Fruit fly (Drosophila melanogaster) whole organism, wandering third instar larva: Measurements from ENCODE around the gene trn.

Source experiments
- CG32264 ChIP-seq: fragments of 200-800 bp; sonication (Bioruptor generic); optimal IDR thresholded peaks from 2 replicates; lab custom pipeline; 2016; ENCODE audit warnings: missing biosample characterization, missing genetic modification characterization
- CG9705 ChIP-seq: fragments of 200-800 bp; sonication (Bioruptor generic); optimal IDR thresholded peaks from 2 replicates; lab custom pipeline; 2018; ENCODE audit warnings: missing biosample characterization, mild to moderate bottlenecking, missing genetic modification characterization
- CrebA ChIP-seq: fragments of 200-800 bp; sonication (Bioruptor generic); optimal IDR thresholded peaks from 2 replicates; lab custom pipeline; 2016; ENCODE audit warnings: missing biosample characterization, mild to moderate bottlenecking, missing genetic modification characterization, borderline replicate concordance
- Dfd ChIP-seq: fragments of >200 bp; optimal IDR thresholded peaks from 2 replicates; lab custom pipeline; 2017; ENCODE audit warnings: missing biosample characterization, missing genetic modification characterization
- Dif ChIP-seq: fragments of 200-275, 200-300 bp; sonication (Bioruptor generic); optimal IDR thresholded peaks from 2 replicates; lab custom pipeline; 2018; ENCODE audit warnings: missing biosample characterization, missing genetic modification characterization; ENCODE audit not compliant: partially characterized antibody
- GATAd ChIP-seq: sonication (Bioruptor generic); optimal IDR thresholded peaks from 2 replicates; lab custom pipeline; 2016; ENCODE audit warnings: missing biosample characterization, missing genetic modification characterization
- Hnf4 ChIP-seq: fragments of 200-800 bp; sonication (Bioruptor generic); optimal IDR thresholded peaks from 2 replicates; lab custom pipeline; 2016; ENCODE audit warnings: missing biosample characterization, mild to moderate bottlenecking, missing genetic modification characterization
- Hr78 ChIP-seq: fragments of >200 bp; optimal IDR thresholded peaks from 2 replicates; lab custom pipeline; 2017; ENCODE audit warnings: missing biosample characterization, missing genetic modification characterization
- Hr83 ChIP-seq: fragments of 200-300 bp; sonication (Bioruptor generic); optimal IDR thresholded peaks from 2 replicates; lab custom pipeline; 2016; ENCODE audit warnings: missing biosample characterization, mild to moderate bottlenecking, missing genetic modification characterization, moderate library complexity; ENCODE audit not compliant: poor library complexity, severe bottlenecking
- Jra ChIP-seq: sonication (Bioruptor generic); optimal IDR thresholded peaks from 2 replicates; lab custom pipeline; 2016; ENCODE audit warnings: missing biosample characterization, missing genetic modification characterization
- Mio ChIP-seq: sonication (Bioruptor generic); optimal IDR thresholded peaks from 2 replicates; lab custom pipeline; 2016; ENCODE audit warnings: missing biosample characterization, missing genetic modification characterization
- N ChIP-seq: fragments of >200 bp; optimal IDR thresholded peaks from 2 replicates; lab custom pipeline; 2018; ENCODE audit warnings: missing biosample characterization, missing external identifiers, missing genetic modification characterization
- OdsH ChIP-seq: fragments of 200-800 bp; sonication (Bioruptor generic); optimal IDR thresholded peaks from 2 replicates; lab custom pipeline; 2016; ENCODE audit warnings: missing biosample characterization, mild to moderate bottlenecking, missing genetic modification characterization
- Rel ChIP-seq, 2 experiments: fragments of 200-800 bp; sonication (Bioruptor generic) in 1 of 2; optimal IDR thresholded peaks; 2 replicates in 1 of 2; 3 replicates in 1 of 2; lab custom pipeline; 2016 to 2019; ENCODE audit warnings: mild to moderate bottlenecking in 2 of 2, missing biosample characterization in 2 of 2, missing genetic modification characterization in 2 of 2, moderate library complexity in 1 of 2
- Sp1 ChIP-seq: fragments of 200-800 bp; sonication (Bioruptor generic); optimal IDR thresholded peaks from 3 replicates; lab custom pipeline; 2019; ENCODE audit warnings: missing biosample characterization, mild to moderate bottlenecking, missing genetic modification characterization, moderate library complexity
- Vsx2 ChIP-seq: fragments of 200-300, 225-300 bp; sonication (Bioruptor generic); optimal IDR thresholded peaks from 2 replicates; lab custom pipeline; 2018; ENCODE audit warnings: missing biosample characterization, missing genetic modification characterization; ENCODE audit not compliant: partially characterized antibody
- br ChIP-seq: fragments of 200-800 bp; sonication (Bioruptor generic); optimal IDR thresholded peaks from 2 replicates; lab custom pipeline; 2016; ENCODE audit warnings: missing biosample characterization, missing genetic modification characterization
- brk ChIP-seq: fragments of 200-800 bp; sonication (Bioruptor generic); optimal IDR thresholded peaks from 2 replicates; lab custom pipeline; 2016; ENCODE audit warnings: missing biosample characterization, mild to moderate bottlenecking, missing genetic modification characterization
- dl ChIP-seq, 2 experiments: fragments of 175-275, 200-275 bp in 1 of 2; fragments of 200-275 bp in 1 of 2; sonication (Bioruptor generic); optimal IDR thresholded peaks; lab custom pipeline; 2018; ENCODE audit warnings: mild to moderate bottlenecking in 2 of 2, missing biosample characterization in 2 of 2, missing genetic modification characterization in 2 of 2, moderate library complexity in 2 of 2; ENCODE audit not compliant: partially characterized antibody in 2 of 2, insufficient read depth in 1 of 2
- dsf ChIP-seq: sonication (Bioruptor generic); optimal IDR thresholded peaks from 2 replicates; lab custom pipeline; 2016; ENCODE audit warnings: missing biosample characterization, missing genetic modification characterization, borderline replicate concordance
- ey ChIP-seq: fragments of 200-800 bp; sonication (Bioruptor generic); optimal IDR thresholded peaks from 2 replicates; lab custom pipeline; 2016; ENCODE audit warnings: missing biosample characterization, missing genetic modification characterization
- fru ChIP-seq: fragments of 200-800 bp; sonication (Bioruptor generic); optimal IDR thresholded peaks from 3 replicates; lab custom pipeline; 2016; ENCODE audit warnings: missing biosample characterization, mild to moderate bottlenecking, missing genetic modification characterization
- h ChIP-seq: fragments of 200-800 bp; sonication (Bioruptor generic); optimal IDR thresholded peaks from 3 replicates; lab custom pipeline; 2016; ENCODE audit warnings: missing biosample characterization, mild to moderate bottlenecking, missing genetic modification characterization
- jim ChIP-seq: fragments of 175-275, 200-325 bp; sonication (Bioruptor generic); optimal IDR thresholded peaks from 2 replicates; lab custom pipeline; 2016; ENCODE audit warnings: missing biosample characterization, mild to moderate bottlenecking, missing genetic modification characterization
- lola ChIP-seq: fragments of >200 bp; optimal IDR thresholded peaks from 2 replicates; lab custom pipeline; 2017; ENCODE audit warnings: missing biosample characterization, missing genetic modification characterization
- pan ChIP-seq: fragments of >200 bp; optimal IDR thresholded peaks from 2 replicates; lab custom pipeline; 2017
- psq ChIP-seq: fragments of 200-800 bp; sonication (Bioruptor generic); optimal IDR thresholded peaks from 3 replicates; lab custom pipeline; 2017; ENCODE audit warnings: missing biosample characterization, mild to moderate bottlenecking, missing genetic modification characterization, moderate library complexity
- rgr ChIP-seq: fragments of 200-800 bp; sonication (Bioruptor generic); optimal IDR thresholded peaks from 3 replicates; lab custom pipeline; 2016; ENCODE audit warnings: missing biosample characterization, mild to moderate bottlenecking, missing genetic modification characterization
- sage ChIP-seq: fragments of 200-800 bp; sonication (Bioruptor generic); optimal IDR thresholded peaks from 2 replicates; lab custom pipeline; 2016; ENCODE audit warnings: missing biosample characterization, mild to moderate bottlenecking, missing genetic modification characterization
- sv ChIP-seq: fragments of 200-800 bp; sonication (Bioruptor generic); optimal IDR thresholded peaks from 3 replicates; lab custom pipeline; 2016; ENCODE audit warnings: missing biosample characterization, missing genetic modification characterization
- tai ChIP-seq: sonication (Bioruptor generic); optimal IDR thresholded peaks from 2 replicates; lab custom pipeline; 2016; ENCODE audit warnings: missing biosample characterization, missing genetic modification characterization
- usp ChIP-seq: fragments of >200 bp; optimal IDR thresholded peaks from 2 replicates; lab custom pipeline; 2017; ENCODE audit warnings: missing biosample characterization, missing genetic modification characterization

trn gene

dm6 chr3L:13064935-13065334 is 49.1 kb upstream of the trn start:
- TF ChIP-seq Dfd (peak; percentile 84), Hnf4 (GFP tag; lab: Kevin White, UChicago) (no peak), usp (GFP tag; lab: Kevin White, UChicago) (no peak), GATAd (GFP tag; lab: Kevin White, UChicago) (no peak)
- TF ChIP-seq, all 38 proteins: peak for 1

- TF ChIP-seq Hnf4 (GFP tag; lab: Kevin White, UChicago) (no peak), Rel (GFP tag; optimal IDR thresholded peaks at IDR 0.05; lab: Kevin White, UChicago) (no peak), Rel (tag; optimal IDR thresholded peaks at IDR 0.05; lab: Kevin White, UChicago) (no peak), OdsH (GFP tag; lab: Kevin White, UChicago) (no peak), dl (GFP tag; optimal IDR thresholded peaks at IDR 0.05; lab: Kevin White, UChicago; ENCODE audit: insufficient read depth in 1 of 2, partially characterized antibody in 2 of 2) (no peak), ey (GFP tag; lab: Kevin White, UChicago) (no peak)
Measured at dm6 chr3L:13065619-13066018, 48.5 kb upstream of the trn start.

- no peak for TF ChIP-seq OdsH (GFP tag; lab: Kevin White, UChicago)
- TF ChIP-seq Hr83 (GFP tag; lab: Kevin White, UChicago), result no peak
Measured at dm6 chr3L:13066220-13066619, 47.9 kb upstream of the trn start.

DNA sequence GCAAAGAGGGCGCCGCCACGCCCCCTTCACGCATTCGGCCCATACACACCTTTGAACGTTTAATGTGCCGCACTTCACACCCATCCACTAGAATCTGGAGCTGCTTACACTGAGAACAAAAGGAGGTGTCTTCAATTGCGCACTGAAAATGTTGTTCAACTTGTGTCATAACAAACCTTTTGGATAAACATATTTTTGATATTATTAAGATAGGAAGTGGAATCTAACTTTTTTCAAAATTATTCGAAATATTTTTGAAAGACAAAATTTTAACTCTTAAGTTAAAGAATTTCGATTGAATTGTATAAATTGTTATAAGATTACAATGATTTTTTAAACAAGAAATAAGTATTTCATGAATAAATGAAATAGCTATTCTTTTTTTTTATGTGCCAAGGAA is 45.8 kb upstream of the trn start:
- TF ChIP-seq OdsH (GFP tag; lab: Kevin White, UChicago), result no peak
- no peak for TF ChIP-seq GATAd (GFP tag; lab: Kevin White, UChicago)
- no peak for TF ChIP-seq sv (GFP tag; lab: Kevin White, UChicago)
- no peak for TF ChIP-seq Hr78 (GFP tag; lab: Kevin White, UChicago)
- TF ChIP-seq rgr (GFP tag; lab: Kevin White, UChicago), result no peak
- no peak for TF ChIP-seq N (GFP tag; lab: Kevin White, UChicago)
- TF ChIP-seq tai (GFP tag; lab: Kevin White, UChicago), result no peak
- TF ChIP-seq CG9705, result no peak
- TF ChIP-seq brk, result no peak
- no peak for TF ChIP-seq Dif
- TF ChIP-seq br, result no peak
- TF ChIP-seq jim (GFP tag; lab: Kevin White, UChicago), result no peak
- TF ChIP-seq psq (GFP tag; lab: Kevin White, UChicago), result no peak
- no peak for TF ChIP-seq CG32264 (GFP tag; lab: Kevin White, UChicago)
- no peak for TF ChIP-seq CrebA (GFP tag; lab: Kevin White, UChicago)
- no peak for TF ChIP-seq dl (GFP tag; optimal IDR thresholded peaks at IDR 0.05; lab: Kevin White, UChicago; ENCODE audit: insufficient read depth in 1 of 2, partially characterized antibody in 2 of 2)
- no peak for TF ChIP-seq fru (GFP tag; lab: Kevin White, UChicago)

dm6 chr3L:13074084-13074624 is 39.9 kb upstream of the trn start:
- TF ChIP-seq psq (GFP tag; lab: Kevin White, UChicago) (peak; percentile 44), dl (GFP tag; optimal IDR thresholded peaks at IDR 0.05; lab: Kevin White, UChicago; ENCODE audit: insufficient read depth in 1 of 2, partially characterized antibody in 2 of 2) (no peak), CrebA (GFP tag; lab: Kevin White, UChicago) (peak; percentile 9)

dm6 chr3L:13077326-13077725 is 36.7 kb upstream of the trn start:
- TF ChIP-seq psq (GFP tag; lab: Kevin White, UChicago) (no peak), N (GFP tag; lab: Kevin White, UChicago) (no peak), Hr83 (GFP tag; lab: Kevin White, UChicago) (no peak)
- TF ChIP-seq, all 38 proteins: peak for 0

- no peak for TF ChIP-seq Mio (GFP tag; lab: Kevin White, UChicago)
- TF ChIP-seq sage, result no peak
- TF ChIP-seq tai (GFP tag; lab: Kevin White, UChicago), result no peak
- TF ChIP-seq Sp1 (GFP tag; lab: Kevin White, UChicago), result no peak
- TF ChIP-seq Jra, result no peak
- no peak for TF ChIP-seq pan (lab: Kevin White, UChicago)
- no peak for TF ChIP-seq jim (GFP tag; lab: Kevin White, UChicago)
- TF ChIP-seq lola (GFP tag; lab: Kevin White, UChicago), result no peak
- TF ChIP-seq fru (GFP tag; lab: Kevin White, UChicago), result no peak
- TF ChIP-seq brk, result no peak
- TF ChIP-seq h (GFP tag; lab: Kevin White, UChicago), result no peak
- TF ChIP-seq Dfd, result no peak
- no peak for TF ChIP-seq dsf (GFP tag; lab: Kevin White, UChicago)
- TF ChIP-seq Hnf4 (GFP tag; lab: Kevin White, UChicago), result no peak
- no peak for TF ChIP-seq Vsx2
- no peak for TF ChIP-seq ey (GFP tag; lab: Kevin White, UChicago)
- TF ChIP-seq, all 38 proteins: peak for 0
Measured at dm6 chr3L:13080418-13080817, 33.7 kb upstream of the trn start.
